Worm (Caenorhabditis elegans): ENCODE results near the gene Y82E9BR.14.

- TF ChIP-seq ceh-44 (GFP tag; IDR thresholded peaks at IDR 0.05) (no peak), nhr-111 (GFP tag; optimal IDR thresholded peaks at IDR 0.05) (no peak), nhr-237 (tag; optimal IDR thresholded peaks at IDR 0.05) (no peak), dpl-1 (GFP tag; optimal IDR thresholded peaks at IDR 0.05) (no peak), lin-39 (tag; optimal IDR thresholded peaks at IDR 0.05) (no peak), nhr-102 (tag; optimal IDR thresholded peaks at IDR 0.05) (no peak), nhr-77 (tag; optimal IDR thresholded peaks at IDR 0.05) (no peak), skn-1 (tag; optimal IDR thresholded peaks at IDR 0.05) (no peak), sdz-12 (GFP tag; optimal IDR thresholded peaks at IDR 0.05) (no peak), zip-2 (tag; optimal IDR thresholded peaks at IDR 0.05) (no peak), nhr-11 (tag; optimal IDR thresholded peaks at IDR 0.05) (no peak), lir-3 (tag; optimal IDR thresholded peaks at IDR 0.05) (no peak), mdl-1 (tag; optimal IDR thresholded peaks at IDR 0.05) (no peak)
Measured at ce11 chrIII:1413125-1413837, 635 bp downstream of the Y82E9BR.14 start.
